Fruit fly (Drosophila melanogaster) whole organism, embryonic: ENCODE data around the gene CG33269.

Source experiments
- Awh ChIP-seq: fragments of 200-800 bp; sonication (Bioruptor generic); IDR thresholded peaks from 2 replicates; pipeline ENCODE4, ENCODE4 v1.3.6; 2022; ENCODE audit warnings: missing biosample characterization, missing genetic modification characterization
- CG11247 ChIP-seq: fragments of 200-800 bp; sonication (Bioruptor generic); IDR thresholded peaks from 2 replicates; pipeline ENCODE4 v1.3.6; 2022; ENCODE audit warnings: missing biosample characterization, missing genetic modification characterization
- CG11696 ChIP-seq: fragments of 200-800 bp; sonication (Bioruptor generic); IDR thresholded peaks from 2 replicates; pipeline ENCODE4 v1.3.6; 2022; ENCODE audit warnings: missing biosample characterization, missing genetic modification characterization
- CG12104 ChIP-seq: fragments of 200-800 bp; sonication (Bioruptor generic); optimal IDR thresholded peaks from 3 replicates; lab custom pipeline; 2016; ENCODE audit warnings: missing biosample characterization, missing genetic modification characterization
- CG12942 ChIP-seq: fragments of 200-800 bp; sonication (Bioruptor generic); optimal IDR thresholded peaks from 3 replicates; lab custom pipeline; 2016; ENCODE audit warnings: missing biosample characterization, missing genetic modification characterization
- CG13894 ChIP-seq: fragments of 200-800 bp; sonication (Bioruptor generic); optimal IDR thresholded peaks from 3 replicates; lab custom pipeline; 2018; ENCODE audit warnings: missing biosample characterization, mild to moderate bottlenecking, missing genetic modification characterization, moderate library complexity
- CG15479 ChIP-seq: fragments of 200-800 bp; sonication (Bioruptor generic); optimal IDR thresholded peaks from 3 replicates; lab custom pipeline; 2019; ENCODE audit warnings: missing biosample characterization, mild to moderate bottlenecking, missing genetic modification characterization, moderate library complexity
- CG17186 ChIP-seq: fragments of 200-800 bp; sonication (Bioruptor generic); optimal IDR thresholded peaks from 3 replicates; lab custom pipeline; 2017; ENCODE audit warnings: missing biosample characterization, missing genetic modification reagents, missing genetic modification characterization
- CG17361 ChIP-seq: fragments of 200-800 bp; sonication (Bioruptor generic); IDR thresholded peaks from 3 replicates; pipeline ENCODE4 v1.3.6; 2022; ENCODE audit warnings: missing biosample characterization, missing genetic modification characterization
- CG18599 ChIP-seq: fragments of 200-800 bp; sonication (Bioruptor generic); optimal IDR thresholded peaks from 3 replicates; lab custom pipeline; 2017; ENCODE audit warnings: missing biosample characterization, missing genetic modification characterization, mild to moderate bottlenecking, moderate library complexity, missing genetic modification reagents
- CG2199 ChIP-seq: fragments of 200-800 bp; sonication (Bioruptor generic); IDR thresholded peaks from 3 replicates; pipeline ENCODE4 v1.3.6; 2022; ENCODE audit warnings: missing biosample characterization, missing genetic modification characterization
- CG34224 ChIP-seq: fragments of 200-800 bp; sonication (Bioruptor generic); IDR thresholded peaks from 3 replicates; pipeline ENCODE4 v1.3.6; 2022; ENCODE audit warnings: missing biosample characterization, missing genetic modification characterization; ENCODE audit not compliant: partially characterized antibody
- CG4328 ChIP-seq: fragments of 200-800 bp; sonication (Bioruptor generic); optimal IDR thresholded peaks from 3 replicates; lab custom pipeline; 2017; ENCODE audit warnings: missing biosample characterization, missing genetic modification reagents, missing genetic modification characterization
- CG4854 ChIP-seq: fragments of 200-800 bp; sonication (Bioruptor generic); optimal IDR thresholded peaks from 2 replicates; lab custom pipeline; 2016; ENCODE audit warnings: missing biosample characterization, missing genetic modification characterization, inconsistent platforms
- CG6689 ChIP-seq: fragments of 200-800 bp; sonication (Bioruptor generic); IDR thresholded peaks from 2 replicates; pipeline ENCODE4 v1.3.6; 2022; ENCODE audit warnings: missing biosample characterization, missing genetic modification characterization
- CG6854 ChIP-seq: fragments of 200-800 bp; sonication (Bioruptor generic); optimal IDR thresholded peaks from 3 replicates; lab custom pipeline; 2017; ENCODE audit warnings: missing biosample characterization, mild to moderate bottlenecking, missing genetic modification characterization
- CG7357 ChIP-seq: fragments of 200-800 bp; sonication (Bioruptor generic); IDR thresholded peaks from 3 replicates; pipeline ENCODE4 v1.3.6; 2022; ENCODE audit warnings: missing biosample characterization, missing genetic modification characterization
- CG7786 ChIP-seq: fragments of 200-800 bp; sonication (Bioruptor generic); optimal IDR thresholded peaks from 2 replicates; lab custom pipeline; 2016; ENCODE audit warnings: missing biosample characterization, missing genetic modification characterization
- CG7839 ChIP-seq: fragments of 200-800 bp; sonication (Bioruptor generic); optimal IDR thresholded peaks from 3 replicates; lab custom pipeline; 2018; ENCODE audit warnings: missing biosample characterization, mild to moderate bottlenecking, missing genetic modification characterization, moderate library complexity
- CG7928 ChIP-seq: fragments of 200-800 bp; sonication (Bioruptor generic); optimal IDR thresholded peaks from 2 replicates; lab custom pipeline; 2017; ENCODE audit warnings: missing biosample characterization, mild to moderate bottlenecking, missing genetic modification characterization
- CG8089 ChIP-seq: fragments of 200-800 bp; sonication (Bioruptor generic); optimal IDR thresholded peaks from 3 replicates; lab custom pipeline; 2016; ENCODE audit warnings: missing biosample characterization, missing genetic modification characterization
- CG8359 ChIP-seq: fragments of 200-800 bp; sonication (Bioruptor generic); optimal IDR thresholded peaks from 2 replicates; lab custom pipeline; 2017; ENCODE audit warnings: missing biosample characterization, mild to moderate bottlenecking, missing genetic modification characterization, borderline replicate concordance
- CG9727 ChIP-seq: fragments of 200-800 bp; sonication (Bioruptor generic); optimal IDR thresholded peaks from 3 replicates; lab custom pipeline; 2017; ENCODE audit warnings: missing biosample characterization, mild to moderate bottlenecking, missing genetic modification characterization
- Dad ChIP-seq: fragments of 200-800 bp; sonication (Bioruptor generic); optimal IDR thresholded peaks from 3 replicates; lab custom pipeline; 2016; ENCODE audit warnings: missing biosample characterization, missing genetic modification characterization
- Drgx ChIP-seq: fragments of 200-800 bp; sonication (Bioruptor generic); IDR thresholded peaks from 2 replicates; pipeline ENCODE4 v1.3.6; 2022; ENCODE audit warnings: missing biosample characterization, missing genetic modification characterization
- Ets65A ChIP-seq: fragments of 200-800 bp; sonication (Bioruptor generic); peaks from one replicate; lab custom pipeline; 2016; ENCODE audit warnings: missing biosample characterization, missing genetic modification characterization
- Fer3 ChIP-seq: fragments of 200-800 bp; sonication (Bioruptor generic); optimal IDR thresholded peaks from 2 replicates; lab custom pipeline; 2018; ENCODE audit warnings: missing biosample characterization, mild to moderate bottlenecking, missing genetic modification characterization, moderate library complexity
- HLH3B ChIP-seq: fragments of 200-800 bp; sonication (Bioruptor generic); IDR thresholded peaks from 2 replicates; pipeline ENCODE4 v1.3.6; 2022; ENCODE audit warnings: missing biosample characterization, missing genetic modification characterization
- Hey ChIP-seq: fragments of 200-800 bp; sonication (Bioruptor generic); optimal IDR thresholded peaks from 3 replicates; lab custom pipeline; 2018; ENCODE audit warnings: missing biosample characterization, mild to moderate bottlenecking, missing genetic modification characterization
- HmgD ChIP-seq: fragments of 200-800 bp; sonication (Bioruptor generic); optimal IDR thresholded peaks from 3 replicates; lab custom pipeline; 2016; ENCODE audit warnings: missing biosample characterization, missing genetic modification characterization
- Lim3 ChIP-seq: fragments of 200-800 bp; sonication (Bioruptor generic); IDR thresholded peaks from 2 replicates; pipeline ENCODE4 v1.3.6; 2022; ENCODE audit warnings: missing biosample characterization, missing genetic modification characterization
- Mes4 ChIP-seq: fragments of 200-800 bp; sonication (Bioruptor generic); optimal IDR thresholded peaks from 2 replicates; lab custom pipeline; 2016; ENCODE audit warnings: missing biosample characterization, missing genetic modification characterization
- PHDP ChIP-seq: fragments of 200-800 bp; sonication (Bioruptor generic); optimal IDR thresholded peaks from 3 replicates; lab custom pipeline; 2018; ENCODE audit warnings: missing biosample characterization, mild to moderate bottlenecking, missing genetic modification characterization, moderate library complexity
- Six4 ChIP-seq: fragments of 200-800 bp; sonication (Bioruptor generic); optimal IDR thresholded peaks from 2 replicates; lab custom pipeline; 2016; ENCODE audit warnings: missing biosample characterization, missing genetic modification characterization
- Xbp1 ChIP-seq: fragments of 200-800 bp; sonication (Bioruptor generic); optimal IDR thresholded peaks from 3 replicates; lab custom pipeline; 2016; ENCODE audit warnings: missing biosample characterization, mild to moderate bottlenecking, missing genetic modification characterization
- bowl ChIP-seq: fragments of 200-800 bp; sonication (Bioruptor generic); IDR thresholded peaks from 2 replicates; pipeline ENCODE4 v1.3.6; 2022; ENCODE audit warnings: missing biosample characterization, missing genetic modification characterization
- grn ChIP-seq: fragments of 200-800 bp; sonication (Bioruptor generic); optimal IDR thresholded peaks from 3 replicates; lab custom pipeline; 2017; ENCODE audit warnings: missing biosample characterization, missing genetic modification characterization
- hkb ChIP-seq, 2 experiments: fragments of 200-800 bp in 1 of 2; fragments of >200 bp in 1 of 2; sonication (Bioruptor generic) in 1 of 2; IDR thresholded peaks in 1 of 2; optimal IDR thresholded peaks in 1 of 2; 2 replicates each; pipeline versions ENCODE4 v1.3.6 to Lab custom; 2017 to 2022; ENCODE audit warnings: missing biosample characterization in 1 of 2, missing genetic modification characterization in 1 of 2
- insv ChIP-seq, 2 experiments: fragments of 200-800 bp; sonication (Bioruptor generic); optimal IDR thresholded peaks; 3 replicates each; lab custom pipeline; 2016 to 2018; ENCODE audit warnings: missing biosample characterization in 2 of 2, missing genetic modification characterization in 2 of 2
- kah ChIP-seq: fragments of 200-800 bp; sonication (Bioruptor generic); optimal IDR thresholded peaks from 2 replicates; lab custom pipeline; 2018; ENCODE audit warnings: missing biosample characterization, mild to moderate bottlenecking, missing genetic modification characterization
- lov ChIP-seq, 2 experiments: fragments of 200-800 bp in 1 of 2; fragments of >200 bp in 1 of 2; sonication (Bioruptor generic) in 1 of 2; IDR thresholded peaks in 1 of 2; optimal IDR thresholded peaks in 1 of 2; 2 replicates in 1 of 2; 3 replicates in 1 of 2; pipeline versions ENCODE4 v1.3.6 to Lab custom; 2017 to 2022; ENCODE audit warnings: missing biosample characterization in 1 of 2, missing genetic modification characterization in 1 of 2
- otp ChIP-seq: fragments of 200-800 bp; sonication (Bioruptor generic); IDR thresholded peaks from 3 replicates; pipeline ENCODE4, ENCODE4 v1.3.6; 2022; ENCODE audit warnings: missing biosample characterization, missing genetic modification characterization
- pan ChIP-seq, 4 experiments: fragments of >200 bp in 3 of 4; fragments of 200-800 bp in 1 of 4; sonication (Bioruptor generic) in 1 of 4; optimal IDR thresholded peaks in 3 of 4; IDR thresholded peaks in 1 of 4; 2 replicates each; pipeline versions ENCODE4 v1.3.6 to Lab custom; 2017 to 2022; ENCODE audit warnings: missing biosample characterization in 2 of 4, missing genetic modification characterization in 2 of 4, mixed read lengths in 1 of 4
- peb ChIP-seq: fragments of 200-800 bp; sonication (Bioruptor generic); IDR thresholded peaks from 2 replicates; pipeline ENCODE4 v1.3.6; 2022; ENCODE audit warnings: missing biosample characterization, missing genetic modification characterization
- phol ChIP-seq: fragments of 200-800 bp; sonication (Bioruptor generic); optimal IDR thresholded peaks from 3 replicates; lab custom pipeline; 2018; ENCODE audit warnings: missing biosample characterization, mild to moderate bottlenecking, missing genetic modification characterization, moderate library complexity
- prd ChIP-seq, 3 experiments: fragments of >200 bp in 2 of 3; fragments of 200-800 bp in 1 of 3; sonication (Bioruptor generic) in 1 of 3; optimal IDR thresholded peaks in 2 of 3; IDR thresholded peaks in 1 of 3; 2 replicates in 2 of 3; 3 replicates in 1 of 3; pipeline versions ENCODE4 v1.3.6 to Lab custom; 2017 to 2022; ENCODE audit warnings: missing biosample characterization in 1 of 3, missing genetic modification characterization in 1 of 3
- pros ChIP-seq: fragments of 200-800 bp; sonication (Bioruptor generic); optimal IDR thresholded peaks from 3 replicates; lab custom pipeline; 2019; ENCODE audit warnings: missing biosample characterization, mild to moderate bottlenecking, missing genetic modification characterization, moderate library complexity
- vfl ChIP-seq: fragments of 200-800 bp; sonication (Bioruptor generic); optimal IDR thresholded peaks from 2 replicates; lab custom pipeline; 2016; ENCODE audit warnings: missing biosample characterization, missing genetic modification characterization
- zen ChIP-seq: fragments of 200-800 bp; sonication (Bioruptor generic); optimal IDR thresholded peaks from 3 replicates; lab custom pipeline; 2018; ENCODE audit warnings: missing biosample characterization, mild to moderate bottlenecking, missing genetic modification characterization, moderate library complexity

Gene CG33269

dm6 chr3L:11554338-11554737 is 27.7 kb downstream of the CG33269 start (continued):
- peak; percentile 64 for TF ChIP-seq Fer3 (tag; lab: Kevin White, UChicago)
- no peak for TF ChIP-seq CG4328 (GFP tag; lab: Kevin White, UChicago)
- TF ChIP-seq CG7839 (tag; lab: Kevin White, UChicago), result peak; percentile 85
- peak in 1 of 2 experiments; percentile 12 for TF ChIP-seq insv (GFP tag; optimal IDR thresholded peaks at IDR 0.05; lab: Kevin White, UChicago)
- TF ChIP-seq lov (optimal IDR thresholded peaks at IDR 0.05; lab: Kevin White, UChicago), result no peak
- peak; percentile 92 for TF ChIP-seq lov (GFP tag; IDR thresholded peaks at IDR 0.05; lab: Robert Waterston, UW)
- TF ChIP-seq CG4854 (GFP tag; lab: Kevin White, UChicago), result peak; percentile 74
- TF ChIP-seq PHDP (tag; lab: Kevin White, UChicago), result peak; percentile 78
- TF ChIP-seq CG17186, result peak; percentile 52
- TF ChIP-seq CG13894 (tag; lab: Kevin White, UChicago), result no peak
- no peak for TF ChIP-seq Hey (tag; lab: Kevin White, UChicago)
- TF ChIP-seq CG7786 (GFP tag; lab: Kevin White, UChicago), result peak; percentile 52
- TF ChIP-seq HmgD, result no peak
- peak; percentile 81 for TF ChIP-seq CG6689 (GFP tag; lab: Robert Waterston, UW)
- TF ChIP-seq phol (tag; lab: Kevin White, UChicago), result peak; percentile 91
- TF ChIP-seq vfl (GFP tag; lab: Kevin White, UChicago), result peak; percentile 33
- TF ChIP-seq CG11696, result peak; percentile 67
- peak; percentile 96 for TF ChIP-seq Ets65A (GFP tag; lab: Kevin White, UChicago)
- TF ChIP-seq Drgx (GFP tag; lab: Robert Waterston, UW), result peak; percentile 69
- peak; percentile 24 for TF ChIP-seq grn (GFP tag; lab: Kevin White, UChicago)
- peak; percentile 61 for TF ChIP-seq Awh (GFP tag; lab: Robert Waterston, UW)
- TF ChIP-seq bowl (GFP tag; lab: Robert Waterston, UW), result no peak
- peak; percentile 85 for TF ChIP-seq Xbp1 (GFP tag; lab: Kevin White, UChicago)
- peak; percentile 69 for TF ChIP-seq HLH3B (GFP tag; lab: Robert Waterston, UW)
- TF ChIP-seq Mes4 (GFP tag; lab: Kevin White, UChicago), result peak; percentile 70
- TF ChIP-seq CG7928 (GFP tag; lab: Kevin White, UChicago), result peak; percentile 10
- TF ChIP-seq CG11247 (GFP tag; lab: Robert Waterston, UW), result peak; percentile 50; the same call in 1 of the 2 replicates
- peak; percentile 40 for TF ChIP-seq pros
- TF ChIP-seq peb (GFP tag; lab: Robert Waterston, UW), result peak; percentile 66
- TF ChIP-seq CG8089 (GFP tag; lab: Kevin White, UChicago), result peak; percentile 59
- TF ChIP-seq Dad (GFP tag; lab: Kevin White, UChicago), result peak; percentile 67
- peak; percentile 95 for TF ChIP-seq zen (tag; lab: Kevin White, UChicago)
- TF ChIP-seq Six4 (GFP tag; lab: Kevin White, UChicago), result peak; percentile 83
- TF ChIP-seq kah, result peak; percentile 67
- TF ChIP-seq CG17361, result peak; percentile 91
- no peak for TF ChIP-seq CG34224 (GFP tag; lab: Robert Waterston, UW)
- no peak for TF ChIP-seq CG2199 (GFP tag; lab: Robert Waterston, UW)
- TF ChIP-seq CG7357, result peak; percentile 67; the same call in 2 of the 3 replicates
- TF ChIP-seq prd (optimal IDR thresholded peaks at IDR 0.05; lab: Kevin White, UChicago), result no peak
- TF ChIP-seq prd (GFP tag; IDR thresholded peaks at IDR 0.05; lab: Robert Waterston, UW), result peak; percentile 92
- TF ChIP-seq hkb (optimal IDR thresholded peaks at IDR 0.05; lab: Kevin White, UChicago), result no peak
- peak; percentile 83 for TF ChIP-seq hkb (GFP tag; IDR thresholded peaks at IDR 0.05; lab: Robert Waterston, UW)
- peak; percentile 66 for TF ChIP-seq CG12942 (GFP tag; lab: Kevin White, UChicago)
- TF ChIP-seq pan (optimal IDR thresholded peaks at IDR 0.05; lab: Kevin White, UChicago), result no peak
- peak in 1 of 2 experiments; percentile 76 for TF ChIP-seq pan (GFP tag; optimal IDR thresholded peaks at IDR 0.05 in 1 of 2, IDR thresholded peaks at IDR 0.05 in 1 of 2)
- no peak for TF ChIP-seq Lim3 (GFP tag; lab: Robert Waterston, UW)
- peak; percentile 11 for TF ChIP-seq CG6854 (GFP tag; lab: Kevin White, UChicago)
- peak; percentile 88 for TF ChIP-seq otp
- peak; percentile 95 for TF ChIP-seq CG9727 (GFP tag; lab: Kevin White, UChicago)
- TF ChIP-seq CG12104 (GFP tag; lab: Kevin White, UChicago), result peak; percentile 78
- peak; percentile 55 for TF ChIP-seq CG15479
- TF ChIP-seq CG8359, result peak; percentile 78
- TF ChIP-seq CG18599, result peak; percentile 77
